Worm (Caenorhabditis elegans): ENCODE data around the gene F53F8.7.

ce11 chrV:20747964-20748363 is 49.8 kb upstream of the F53F8.7 start:
- TF ChIP-seq dao-5 (tag; optimal IDR thresholded peaks at IDR 0.05) (no peak), him-1 (tag; optimal IDR thresholded peaks at IDR 0.05) (no peak), W03F9.2 (tag; optimal IDR thresholded peaks at IDR 0.05) (no peak)
